Worm (Caenorhabditis elegans): ENCODE data around the gene morc-1.

morc-1 gene

DNA sequence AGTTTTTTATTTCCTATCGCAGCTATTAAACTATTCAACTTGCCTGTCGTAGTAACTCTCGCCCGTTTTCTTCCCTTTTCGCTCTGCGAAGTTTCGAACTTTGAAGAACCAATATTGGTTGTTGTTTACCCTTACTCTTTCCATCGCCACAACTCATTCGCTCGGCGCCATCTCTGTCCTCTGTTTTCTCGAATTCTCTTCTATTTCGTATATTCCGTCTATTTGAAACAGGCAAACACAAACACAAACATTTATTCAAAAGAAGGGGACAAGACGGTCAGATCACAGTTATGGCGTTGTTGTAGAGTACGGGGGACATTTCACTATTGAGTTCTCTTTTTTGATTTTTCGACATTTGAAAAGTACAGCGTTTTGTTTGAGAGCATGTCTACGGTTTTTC lies 16.1 kb upstream of the morc-1 start:
- TF ChIP-seq lin-14 (GFP tag; optimal IDR thresholded peaks at IDR 0.05) = peak; percentile 60
- no peak for TF ChIP-seq nhr-19 (GFP tag; conservative IDR thresholded peaks at IDR 0.05)
- peak; percentile 12 for TF ChIP-seq nhr-77 (tag; optimal IDR thresholded peaks at IDR 0.05)
- no peak for TF ChIP-seq fos-1 (tag; optimal IDR thresholded peaks at IDR 0.05)
- TF ChIP-seq nhr-71 (tag; optimal IDR thresholded peaks at IDR 0.05) = peak; percentile 8
- TF ChIP-seq mep-1 (tag; optimal IDR thresholded peaks at IDR 0.05) = peak; percentile 35
- TF ChIP-seq efl-1 (optimal IDR thresholded peaks at IDR 0.05) = no peak
- peak in 1 of 2 experiments; percentile 67 for TF ChIP-seq efl-1 (GFP tag; optimal IDR thresholded peaks at IDR 0.05 in 1 of 2)

DNA sequence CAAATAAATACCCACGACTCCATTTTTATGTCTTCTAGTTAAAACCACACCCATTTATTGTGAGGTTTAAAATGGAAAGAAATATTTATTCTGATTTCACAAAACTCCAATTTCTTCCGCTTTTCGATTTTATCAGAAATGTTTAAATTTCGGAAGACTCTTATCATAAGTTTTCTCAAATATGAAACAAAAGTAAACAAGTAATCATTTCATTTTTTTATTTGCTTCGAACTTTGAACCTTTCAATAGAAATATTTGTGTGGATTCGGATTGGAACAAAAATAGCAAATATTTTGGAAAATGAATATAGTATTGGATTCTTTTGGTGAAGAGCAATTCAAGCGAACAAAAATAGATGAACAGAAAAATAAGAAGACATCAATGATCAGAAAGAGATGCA lies 15.1 kb upstream of the morc-1 start:
- TF ChIP-seq hpl-2 (GFP tag; optimal IDR thresholded peaks at IDR 0.05) (no peak), lir-3 (tag; optimal IDR thresholded peaks at IDR 0.05; ENCODE audit: poor library complexity) (no peak), unc-130 (tag; optimal IDR thresholded peaks at IDR 0.05) (no peak), sptf-1 (tag; optimal IDR thresholded peaks at IDR 0.05) (no peak), F16B12.6 (tag; optimal IDR thresholded peaks at IDR 0.05) (no peak), lin-35 (GFP tag; optimal IDR thresholded peaks at IDR 0.05) (no peak), unc-62 (GFP tag; optimal IDR thresholded peaks at IDR 0.05) (no peak), fkh-4 (tag; optimal IDR thresholded peaks at IDR 0.05; ENCODE audit: borderline replicate concordance) (no peak), nhr-28 (tag; optimal IDR thresholded peaks at IDR 0.05) (no peak)

DNA sequence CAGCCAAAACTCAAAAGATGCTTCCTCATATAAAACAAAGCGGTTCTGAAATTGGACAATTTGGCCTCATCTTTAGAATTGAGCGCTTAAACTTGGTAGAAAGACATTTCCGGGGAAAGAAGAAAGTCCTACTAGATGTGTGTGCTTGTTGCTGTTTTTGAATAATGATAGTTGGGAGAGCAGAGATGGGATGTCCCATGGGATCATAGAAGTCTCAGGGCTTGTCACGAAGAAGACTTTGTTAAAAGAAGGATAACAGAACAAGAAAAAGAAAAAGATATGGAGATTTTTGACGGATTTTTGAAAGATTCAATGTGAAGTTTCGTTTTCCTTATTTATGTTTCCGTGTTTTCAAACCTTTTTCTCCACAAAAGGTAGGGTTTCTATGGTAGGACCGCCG lies 12.0 kb upstream of the morc-1 start, which contains the start of gene ZC155.2:
Gene ZC155.2 (plus strand): TSS at position 301 of the 400 bp plus-strand sequence.
- TF ChIP-seq dpl-1 (GFP tag; optimal IDR thresholded peaks at IDR 0.05) (no peak), lin-13 (GFP tag; optimal IDR thresholded peaks at IDR 0.05) (no peak), blmp-1 (tag; optimal IDR thresholded peaks at IDR 0.05) (no peak), nhr-237 (tag; optimal IDR thresholded peaks at IDR 0.05) (no peak), ces-1 (GFP tag; optimal IDR thresholded peaks at IDR 0.05) (no peak), dsc-1 (tag; optimal IDR thresholded peaks at IDR 0.05) (no peak), nhr-77 (tag; optimal IDR thresholded peaks at IDR 0.05) (no peak), sox-4 (tag; optimal IDR thresholded peaks at IDR 0.05) (no peak), nhr-71 (tag; optimal IDR thresholded peaks at IDR 0.05) (no peak), nhr-85 (tag) (no peak), mep-1 (tag; optimal IDR thresholded peaks at IDR 0.05) (no peak), fkh-10 (GFP tag; optimal IDR thresholded peaks at IDR 0.05) (no peak), skn-1 (tag; optimal IDR thresholded peaks at IDR 0.05) (no peak)

DNA sequence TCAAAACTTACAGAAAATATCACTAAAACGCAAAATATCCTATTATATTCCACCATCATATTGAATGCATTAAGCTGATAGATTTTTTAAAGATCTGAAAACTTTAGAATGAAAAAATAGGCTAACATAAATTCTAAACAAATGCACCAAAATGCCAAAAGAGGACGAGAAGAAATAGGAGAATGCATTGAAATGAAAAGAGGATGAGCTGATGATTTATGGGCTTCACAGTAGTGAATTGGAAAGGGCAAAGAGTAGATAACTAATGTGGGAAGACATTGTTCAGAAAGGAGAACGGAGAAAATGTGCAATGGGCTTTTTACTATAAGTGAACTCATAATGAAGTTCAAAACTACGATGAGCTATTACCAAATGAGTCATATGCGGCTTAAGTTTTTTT lies 10.8 kb upstream of the morc-1 start, which contains the start of gene cutl-19:
Gene cutl-19 (minus strand): TSS at position 101 of the 400 bp plus-strand sequence.
- TF ChIP-seq fkh-4 (tag; optimal IDR thresholded peaks at IDR 0.05; ENCODE audit: borderline replicate concordance) = no peak

DNA sequence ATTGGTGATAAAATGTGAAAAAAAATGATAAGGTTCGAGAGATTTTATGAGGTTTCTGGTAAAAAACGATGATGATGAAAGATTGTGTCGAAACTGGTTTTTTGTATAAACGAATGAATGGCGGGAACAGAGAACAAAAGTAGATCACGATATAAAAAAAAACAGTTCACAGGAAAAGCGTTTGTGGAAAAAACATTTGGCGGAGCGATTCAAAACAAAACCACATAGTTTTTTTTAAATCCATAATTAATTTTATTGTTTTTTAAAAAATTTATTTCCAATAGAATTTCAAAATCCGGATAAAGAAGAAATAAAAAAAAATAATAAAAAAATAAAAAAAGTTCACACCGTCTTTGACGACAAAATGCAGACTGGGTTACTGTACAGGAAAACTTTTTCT lies 8.7 kb upstream of the morc-1 start, which contains the start of gene ZC155.4:
Gene ZC155.4 (minus strand): TSS at position 101 of the 400 bp plus-strand sequence.
- TF ChIP-seq aly-2 (tag; optimal IDR thresholded peaks at IDR 0.05) (no peak), lin-14 (GFP tag; optimal IDR thresholded peaks at IDR 0.05) (no peak), C34B4.2 (tag; optimal IDR thresholded peaks at IDR 0.05) (no peak), elt-3 (tag; optimal IDR thresholded peaks at IDR 0.05) (no peak), ceh-63 (GFP tag; optimal IDR thresholded peaks at IDR 0.05) (no peak), fos-1 (tag; optimal IDR thresholded peaks at IDR 0.05) (no peak), efl-3 (GFP tag; optimal IDR thresholded peaks at IDR 0.05) (no peak), blmp-1 (tag; optimal IDR thresholded peaks at IDR 0.05) (no peak), nhr-19 (GFP tag; conservative IDR thresholded peaks at IDR 0.05) (no peak), hlh-4 (tag; optimal IDR thresholded peaks at IDR 0.05) (no peak), ces-1 (GFP tag; optimal IDR thresholded peaks at IDR 0.05) (no peak)

DNA sequence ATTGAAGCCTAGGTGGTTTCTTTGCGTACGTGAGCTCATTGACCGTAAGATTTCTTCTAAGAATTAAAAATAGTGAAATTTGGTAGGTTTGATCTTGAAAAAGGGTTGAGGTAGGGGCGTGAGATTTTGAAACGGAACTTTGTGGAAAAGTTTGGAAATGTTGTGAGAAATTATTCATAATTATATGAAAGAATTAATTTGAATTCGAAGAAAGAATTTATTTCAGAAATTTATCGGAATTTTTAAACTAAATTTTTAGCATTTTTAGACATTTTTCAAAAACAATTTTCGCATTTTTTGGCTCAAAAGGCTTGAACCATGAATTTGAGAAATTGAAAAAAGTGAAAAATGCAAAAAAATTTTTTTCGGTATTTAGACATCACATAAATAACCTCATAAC lies 7.5 kb upstream of the morc-1 start:
- TF ChIP-seq ceh-88 (GFP tag; IDR thresholded peaks at IDR 0.05) (no peak), lin-35 (GFP tag; optimal IDR thresholded peaks at IDR 0.05) (no peak), efl-1 (optimal IDR thresholded peaks at IDR 0.05) (no peak), efl-1 (GFP tag; optimal IDR thresholded peaks at IDR 0.05 in 1 of 2) (no peak), C16A3.4 (tag; optimal IDR thresholded peaks at IDR 0.05) (no peak), nhr-90 (tag; optimal IDR thresholded peaks at IDR 0.05; ENCODE audit: poor library complexity) (no peak), tbx-2 (tag; optimal IDR thresholded peaks at IDR 0.05) (no peak), isw-1 (GFP tag; IDR thresholded peaks at IDR 0.05) (no peak), nhr-76 (tag; optimal IDR thresholded peaks at IDR 0.05) (no peak)
